Fruit fly (Drosophila melanogaster) whole organism, embryonic: ENCODE results near the gene Vm26Aa.

Experiments
- Antp ChIP-seq: fragments of 200-800 bp; sonication (Bioruptor generic); optimal IDR thresholded peaks from 3 replicates; lab custom pipeline; 2016; ENCODE audit warnings: missing biosample characterization, missing genetic modification characterization
- B-H2 ChIP-seq: fragments of 200-800 bp; sonication (Bioruptor generic); optimal IDR thresholded peaks from 2 replicates; lab custom pipeline; 2018; ENCODE audit warnings: missing biosample characterization, mild to moderate bottlenecking, missing genetic modification characterization
- Bdp1 ChIP-seq: fragments of 200-800 bp; sonication (Bioruptor generic); optimal IDR thresholded peaks from 3 replicates; lab custom pipeline; 2016; ENCODE audit warnings: missing biosample characterization, missing genetic modification characterization
- CG11093 ChIP-seq: fragments of 200-800 bp; sonication (Bioruptor generic); IDR thresholded peaks from 3 replicates; pipeline ENCODE4 v1.3.6; 2022; ENCODE audit warnings: missing biosample characterization, missing genetic modification characterization
- CG11695 ChIP-seq: fragments of 200-800 bp; sonication (Bioruptor generic); IDR thresholded peaks from 3 replicates; pipeline ENCODE4 v1.3.6; 2022; ENCODE audit warnings: missing biosample characterization, missing genetic modification characterization
- CG13123 ChIP-seq: fragments of 200-800 bp; sonication (Bioruptor generic); optimal IDR thresholded peaks from 2 replicates; lab custom pipeline; 2016; ENCODE audit warnings: missing biosample characterization, missing genetic modification characterization
- CG13894 ChIP-seq: fragments of 200-800 bp; sonication (Bioruptor generic); optimal IDR thresholded peaks from 3 replicates; lab custom pipeline; 2018; ENCODE audit warnings: missing biosample characterization, mild to moderate bottlenecking, missing genetic modification characterization, moderate library complexity
- CG1647 ChIP-seq: fragments of 200-800 bp; sonication (Bioruptor generic); optimal IDR thresholded peaks from 3 replicates; lab custom pipeline; 2016; ENCODE audit warnings: missing biosample characterization, missing genetic modification characterization
- CG17328 ChIP-seq: fragments of 200-800 bp; sonication (Bioruptor generic); IDR thresholded peaks from 2 replicates; pipeline ENCODE4 v1.3.6; 2022; ENCODE audit warnings: missing biosample characterization, missing genetic modification characterization
- CG17359 ChIP-seq: fragments of 200-800 bp; sonication (Bioruptor generic); optimal IDR thresholded peaks from 3 replicates; lab custom pipeline; 2018; ENCODE audit warnings: missing biosample characterization, mild to moderate bottlenecking, missing genetic modification characterization, moderate library complexity
- CG17385 ChIP-seq: fragments of 200-800 bp; sonication (Bioruptor generic); optimal IDR thresholded peaks from 3 replicates; lab custom pipeline; 2018; ENCODE audit warnings: missing biosample characterization, mild to moderate bottlenecking, missing genetic modification characterization
- CG2120 ChIP-seq: fragments of 200-800 bp; sonication (Bioruptor generic); optimal IDR thresholded peaks from 3 replicates; lab custom pipeline; 2016; ENCODE audit warnings: missing biosample characterization, missing genetic modification characterization
- CG31224 ChIP-seq: fragments of 200-800 bp; sonication (Bioruptor generic); IDR thresholded peaks from 2 replicates; pipeline ENCODE4 v1.3.6; 2022; ENCODE audit warnings: missing biosample characterization, missing genetic modification characterization
- CG32772 ChIP-seq: fragments of 200-800 bp; sonication (Bioruptor generic); IDR thresholded peaks from 2 replicates; pipeline ENCODE4 v1.3.6; 2022; ENCODE audit warnings: missing biosample characterization, missing genetic modification characterization
- CG33213 ChIP-seq: fragments of 200-800 bp; sonication (Bioruptor generic); optimal IDR thresholded peaks from 3 replicates; lab custom pipeline; 2016; ENCODE audit warnings: missing biosample characterization, missing genetic modification characterization
- CG4854 ChIP-seq: fragments of 200-800 bp; sonication (Bioruptor generic); optimal IDR thresholded peaks from 2 replicates; lab custom pipeline; 2016; ENCODE audit warnings: missing biosample characterization, missing genetic modification characterization, inconsistent platforms
- CG8765 ChIP-seq: fragments of 200-800 bp; sonication (Bioruptor generic); IDR thresholded peaks from 2 replicates; pipeline ENCODE4 v1.3.6; 2022; ENCODE audit warnings: missing biosample characterization, missing genetic modification characterization
- CG9797 ChIP-seq: fragments of 200-800 bp; sonication (Bioruptor generic); optimal IDR thresholded peaks from 3 replicates; lab custom pipeline; 2018; ENCODE audit warnings: missing biosample characterization, mild to moderate bottlenecking, missing genetic modification characterization
- CTCF ChIP-seq: fragments of 200-800 bp; sonication (Bioruptor generic); optimal IDR thresholded peaks from 2 replicates; lab custom pipeline; 2017; ENCODE audit warnings: missing biosample characterization, mild to moderate bottlenecking, missing genetic modification characterization, moderate library complexity
- Camta ChIP-seq: fragments of 200-800 bp; sonication (Bioruptor generic); optimal IDR thresholded peaks from 2 replicates; lab custom pipeline; 2016; ENCODE audit warnings: missing biosample characterization, missing genetic modification characterization
- Dbx ChIP-seq: fragments of 200-800 bp; sonication (Bioruptor generic); IDR thresholded peaks from 3 replicates; pipeline ENCODE4 v1.3.6; 2022; ENCODE audit warnings: missing biosample characterization, missing genetic modification characterization
- Deaf1 ChIP-seq: fragments of 200-800 bp; optimal IDR thresholded peaks from 3 replicates; lab custom pipeline; 2019; ENCODE audit warnings: missing biosample characterization, mild to moderate bottlenecking, missing genetic modification characterization, moderate library complexity
- HLH3B ChIP-seq: fragments of 200-800 bp; sonication (Bioruptor generic); IDR thresholded peaks from 2 replicates; pipeline ENCODE4 v1.3.6; 2022; ENCODE audit warnings: missing biosample characterization, missing genetic modification characterization
- HLH4C ChIP-seq: fragments of 200-800 bp; sonication (Bioruptor generic); IDR thresholded peaks from 3 replicates; pipeline ENCODE4 v1.3.6; 2022; ENCODE audit warnings: missing biosample characterization, missing genetic modification characterization; ENCODE audit not compliant: partially characterized antibody
- Hmr ChIP-seq: fragments of 200-800 bp; sonication (Bioruptor generic); optimal IDR thresholded peaks from 3 replicates; lab custom pipeline; 2017; ENCODE audit warnings: mild to moderate bottlenecking, missing biosample characterization, missing genetic modification reagents, missing genetic modification characterization
- MBD-R2 ChIP-seq: fragments of 200-800 bp; sonication (Bioruptor generic); IDR thresholded peaks from 2 replicates; pipeline ENCODE4 v1.3.6; 2022; ENCODE audit warnings: missing biosample characterization, missing genetic modification characterization
- Myb ChIP-seq: fragments of 200-800 bp; sonication (Bioruptor generic); optimal IDR thresholded peaks from 2 replicates; lab custom pipeline; 2016; ENCODE audit warnings: missing biosample characterization, missing genetic modification characterization
- Nf-YC ChIP-seq: fragments of 200-800 bp; optimal IDR thresholded peaks from 3 replicates; lab custom pipeline; 2019; ENCODE audit warnings: missing biosample characterization, mild to moderate bottlenecking, missing genetic modification characterization, moderate library complexity
- Rfx ChIP-seq: fragments of 200-800 bp; sonication (Bioruptor generic); IDR thresholded peaks from 2 replicates; pipeline ENCODE4 v1.3.6; 2022; ENCODE audit warnings: missing biosample characterization, missing genetic modification characterization
- Six4 ChIP-seq: fragments of 200-800 bp; sonication (Bioruptor generic); optimal IDR thresholded peaks from 2 replicates; lab custom pipeline; 2016; ENCODE audit warnings: missing biosample characterization, missing genetic modification characterization
- Sry-β ChIP-seq: fragments of 200-800 bp; sonication (Bioruptor generic); optimal IDR thresholded peaks from 2 replicates; lab custom pipeline; 2018; ENCODE audit warnings: missing biosample characterization, mild to moderate bottlenecking, missing genetic modification characterization, moderate library complexity
- Stat92E ChIP-seq, 3 experiments: fragments of >200 bp in 2 of 3; fragments of 200-800 bp in 1 of 3; sonication (Bioruptor generic) in 1 of 3; optimal IDR thresholded peaks; 2 replicates each; lab custom pipeline; 2017 to 2019; ENCODE audit warnings: missing biosample characterization in 3 of 3, missing genetic modification characterization in 3 of 3, mild to moderate bottlenecking in 1 of 3, moderate library complexity in 1 of 3
- Xbp1 ChIP-seq: fragments of 200-800 bp; sonication (Bioruptor generic); optimal IDR thresholded peaks from 3 replicates; lab custom pipeline; 2016; ENCODE audit warnings: missing biosample characterization, mild to moderate bottlenecking, missing genetic modification characterization
- chm ChIP-seq: fragments of 200-800 bp; sonication (Bioruptor generic); IDR thresholded peaks from 2 replicates; pipeline ENCODE4 v1.3.6; 2022; ENCODE audit warnings: missing biosample characterization, missing genetic modification characterization
- dimm ChIP-seq: fragments of 200-800 bp; sonication (Bioruptor generic); IDR thresholded peaks from 2 replicates; pipeline ENCODE4 v1.3.6; 2022; ENCODE audit warnings: missing biosample characterization, missing genetic modification characterization
- dmrt99B ChIP-seq: fragments of 200-800 bp; sonication (Bioruptor generic); optimal IDR thresholded peaks from 2 replicates; lab custom pipeline; 2018; ENCODE audit warnings: missing biosample characterization, mild to moderate bottlenecking, missing genetic modification characterization, moderate library complexity
- ewg ChIP-seq: fragments of 200-800 bp; sonication (Bioruptor generic); optimal IDR thresholded peaks from 3 replicates; lab custom pipeline; 2017; ENCODE audit warnings: mild to moderate bottlenecking, missing biosample characterization, missing genetic modification reagents, missing genetic modification characterization
- exex ChIP-seq: fragments of 200-800 bp; sonication (Bioruptor generic); optimal IDR thresholded peaks from 4 replicates; lab custom pipeline; 2018; ENCODE audit warnings: missing biosample characterization, mild to moderate bottlenecking, missing genetic modification characterization, moderate library complexity
- grn ChIP-seq: fragments of 200-800 bp; sonication (Bioruptor generic); optimal IDR thresholded peaks from 3 replicates; lab custom pipeline; 2017; ENCODE audit warnings: missing biosample characterization, missing genetic modification characterization
- gsb-n ChIP-seq: fragments of 200-800 bp; sonication (Bioruptor generic); optimal IDR thresholded peaks from 3 replicates; lab custom pipeline; 2018; ENCODE audit warnings: missing biosample characterization, mild to moderate bottlenecking, missing genetic modification characterization
- her ChIP-seq: fragments of 200-800 bp; sonication (Bioruptor generic); optimal IDR thresholded peaks from 2 replicates; lab custom pipeline; 2016; ENCODE audit warnings: missing biosample characterization, missing genetic modification characterization
- insv ChIP-seq, 2 experiments: fragments of 200-800 bp; sonication (Bioruptor generic); optimal IDR thresholded peaks; 3 replicates each; lab custom pipeline; 2016 to 2018; ENCODE audit warnings: missing biosample characterization in 2 of 2, missing genetic modification characterization in 2 of 2
- klu ChIP-seq: fragments of 200-800 bp; sonication (Bioruptor generic); IDR thresholded peaks from 2 replicates; pipeline ENCODE4 v1.3.6; 2022; ENCODE audit warnings: missing biosample characterization, missing genetic modification characterization
- lbe ChIP-seq: fragments of 200-800 bp; sonication (Bioruptor generic); optimal IDR thresholded peaks from 2 replicates; lab custom pipeline; 2016; ENCODE audit warnings: missing biosample characterization, mild to moderate bottlenecking, missing genetic modification characterization
- mirr ChIP-seq: fragments of 200-800 bp; sonication (Bioruptor generic); optimal IDR thresholded peaks from 3 replicates; lab custom pipeline; 2018; ENCODE audit warnings: missing biosample characterization, mild to moderate bottlenecking, missing genetic modification characterization
- prd ChIP-seq, 3 experiments: fragments of >200 bp in 2 of 3; fragments of 200-800 bp in 1 of 3; sonication (Bioruptor generic) in 1 of 3; optimal IDR thresholded peaks in 2 of 3; IDR thresholded peaks in 1 of 3; 2 replicates in 2 of 3; 3 replicates in 1 of 3; pipeline versions ENCODE4 v1.3.6 to Lab custom; 2017 to 2022; ENCODE audit warnings: missing biosample characterization in 1 of 3, missing genetic modification characterization in 1 of 3
- sens-2 ChIP-seq: fragments of 200-800 bp; sonication (Bioruptor generic); IDR thresholded peaks from 2 replicates; pipeline ENCODE4 v1.3.6; 2022; ENCODE audit warnings: missing biosample characterization, missing genetic modification characterization
- sqz ChIP-seq: fragments of 200-800 bp; sonication (Bioruptor generic); optimal IDR thresholded peaks from 3 replicates; lab custom pipeline; 2018; ENCODE audit warnings: missing biosample characterization, mild to moderate bottlenecking, missing genetic modification characterization
- stc ChIP-seq: fragments of 200-800 bp; sonication (Bioruptor generic); IDR thresholded peaks from 2 replicates; pipeline ENCODE4 v1.3.6; 2022; ENCODE audit warnings: missing biosample characterization, missing genetic modification characterization
- tin ChIP-seq: fragments of 200-800 bp; sonication (Bioruptor generic); optimal IDR thresholded peaks from 3 replicates; lab custom pipeline; 2016; ENCODE audit warnings: missing biosample characterization, missing genetic modification characterization
- vnd ChIP-seq: fragments of 200-800 bp; sonication (Bioruptor generic); IDR thresholded peaks from 3 replicates; pipeline ENCODE4 v1.3.6; 2022; ENCODE audit warnings: missing biosample characterization, missing genetic modification characterization; ENCODE audit not compliant: partially characterized antibody

Gene Vm26Aa

dm6 chr2L:5999247-5999646, 39.1 kb upstream of the Vm26Aa start, which contains the start of gene Kdm5 (continued):
- TF ChIP-seq prd (optimal IDR thresholded peaks at IDR 0.05; lab: Kevin White, UChicago), result no peak
- peak; percentile 45; the same call in 1 of the 3 replicates for TF ChIP-seq prd (GFP tag; IDR thresholded peaks at IDR 0.05; lab: Robert Waterston, UW)
- TF ChIP-seq klu (GFP tag; lab: Robert Waterston, UW), result peak; percentile 47; the same call in 1 of the 2 replicates
- TF ChIP-seq Stat92E (GFP tag; optimal IDR thresholded peaks at IDR 0.05; lab: Kevin White, UChicago), result peak in 1 of 3 experiments; percentile 4
- TF ChIP-seq dmrt99B (tag; lab: Kevin White, UChicago), result no peak
- TF ChIP-seq tin, result peak; percentile 30
- no peak for TF ChIP-seq CG11695 (GFP tag; lab: Robert Waterston, UW)
- peak; percentile 54 for TF ChIP-seq Hmr (GFP tag; lab: Kevin White, UChicago)
- TF ChIP-seq ewg, result peak; percentile 51
- peak; percentile 41 for TF ChIP-seq B-H2
- TF ChIP-seq HLH4C (GFP tag; lab: Robert Waterston, UW), result no peak
- TF ChIP-seq sens-2 (GFP tag; lab: Robert Waterston, UW), result no peak
- peak; percentile 47; the same call in 1 of the 2 replicates for TF ChIP-seq chm (GFP tag; lab: Robert Waterston, UW)
- peak; percentile 61 for TF ChIP-seq CG2120 (GFP tag; lab: Kevin White, UChicago)
- no peak for TF ChIP-seq Camta
- TF ChIP-seq exex (tag; lab: Kevin White, UChicago), result peak; percentile 37
- no peak for TF ChIP-seq CG13123 (GFP tag; lab: Kevin White, UChicago)
- peak; percentile 14; the same call in 1 of the 2 replicates for TF ChIP-seq CG31224 (GFP tag; lab: Robert Waterston, UW)
- peak; percentile 68 for TF ChIP-seq Nf-YC (tag; lab: Kevin White, UChicago)
- TF ChIP-seq MBD-R2, result peak; percentile 67
- TF ChIP-seq CG13894 (tag; lab: Kevin White, UChicago), result no peak
- no peak for TF ChIP-seq CG32772 (GFP tag; lab: Robert Waterston, UW)
- no peak for TF ChIP-seq Antp
- peak; percentile 23 for TF ChIP-seq Xbp1 (GFP tag; lab: Kevin White, UChicago)
- peak; percentile 88 for TF ChIP-seq Myb (GFP tag; lab: Kevin White, UChicago)
- no peak for TF ChIP-seq Bdp1
- TF ChIP-seq CG9797 (GFP tag; lab: Kevin White, UChicago), result peak; percentile 89
- no peak for TF ChIP-seq CG17359 (tag; lab: Kevin White, UChicago)
- 0 out of 2 replicates have a peak, but pooled peaks have one; percentile 28 for TF ChIP-seq HLH3B (GFP tag; lab: Robert Waterston, UW)
- TF ChIP-seq her (GFP tag; lab: Kevin White, UChicago), result no peak
- TF ChIP-seq stc (GFP tag; lab: Robert Waterston, UW), result no peak
- peak; percentile 64 for TF ChIP-seq CG33213 (GFP tag; lab: Kevin White, UChicago)
- TF ChIP-seq dimm, result no peak
- no peak for TF ChIP-seq lbe (GFP tag; lab: Kevin White, UChicago)
- TF ChIP-seq CG17385 (GFP tag; lab: Kevin White, UChicago), result no peak
- TF ChIP-seq CG8765 (GFP tag; lab: Robert Waterston, UW), result 0 out of 2 replicates have a peak, but pooled peaks have one; percentile 15
- TF ChIP-seq Deaf1 (tag; lab: Kevin White, UChicago), result peak; percentile 61
- TF ChIP-seq mirr (GFP tag; lab: Kevin White, UChicago), result peak; percentile 56
- no peak for TF ChIP-seq CG4854 (GFP tag; lab: Kevin White, UChicago)
- no peak for TF ChIP-seq CG11093 (GFP tag; lab: Robert Waterston, UW)
- peak in 1 of 2 experiments; percentile 27 for TF ChIP-seq insv (GFP tag; optimal IDR thresholded peaks at IDR 0.05; lab: Kevin White, UChicago)
- no peak for TF ChIP-seq vnd (GFP tag; lab: Robert Waterston, UW)
- peak; percentile 79 for TF ChIP-seq Rfx (GFP tag; lab: Robert Waterston, UW)
- TF ChIP-seq Six4 (GFP tag; lab: Kevin White, UChicago), result no peak
- peak; percentile 90 for TF ChIP-seq grn
- TF ChIP-seq Sry-β, result no peak
- TF ChIP-seq CG17328, result 0 out of 2 replicates have a peak, but pooled peaks have one; percentile 12
- TF ChIP-seq CG1647 (GFP tag; lab: Kevin White, UChicago), result no peak
- TF ChIP-seq Dbx, result peak; percentile 58; the same call in 2 of the 3 replicates
- TF ChIP-seq sqz (GFP tag; lab: Kevin White, UChicago), result peak; percentile 3
- peak; percentile 30 for TF ChIP-seq CTCF (GFP tag; lab: Kevin White, UChicago)
- TF ChIP-seq gsb-n (tag; lab: Kevin White, UChicago), result no peak
